Fruit fly (Drosophila melanogaster): ENCODE results near the gene Pde6.

DNA sequence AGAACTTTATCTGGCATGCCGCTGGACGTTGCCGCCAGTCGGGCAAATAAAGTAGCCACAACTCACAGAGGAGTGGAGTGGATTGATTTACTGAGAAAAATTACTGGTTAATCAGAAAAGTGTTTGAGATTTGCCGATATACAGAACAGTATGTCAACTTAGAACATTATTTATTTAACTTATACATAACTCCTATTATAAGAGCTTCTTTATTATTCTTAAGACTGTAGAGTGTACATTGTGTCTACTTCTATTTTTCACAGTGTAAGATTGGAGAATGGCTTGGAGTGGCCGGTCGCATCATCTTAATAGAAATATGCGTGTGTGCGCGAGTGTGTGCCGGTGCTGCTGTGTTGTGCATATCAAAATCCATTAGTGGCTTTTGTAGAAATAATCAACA lies 87.5 kb downstream of the Pde6 start:
- TF ChIP-seq usp (GFP tag; optimal IDR thresholded peaks at IDR 0.05) (no peak), CG8478 (optimal IDR thresholded peaks at IDR 0.05) (no peak), psq (optimal IDR thresholded peaks at IDR 0.05) (no peak)

Data from whole organism.